Worm (Caenorhabditis elegans) whole organism, L2 larva: ENCODE measurements around the gene F46B6.2.

ENCODE experiments used
- alr-1 ChIP-seq: fragments of 150-350 bp; optimal IDR thresholded peaks from 2 replicates; lab custom pipeline; 2014; ENCODE audit warnings: missing biosample characterization, missing genetic modification characterization
- ama-1 ChIP-seq: fragments of 150-350 bp; optimal IDR thresholded peaks from 2 replicates; lab custom pipeline; 2018; ENCODE audit warnings: inconsistent platforms
- lin-13 ChIP-seq: fragments of 150-350 bp; optimal IDR thresholded peaks from 2 replicates; lab custom pipeline; 2014; ENCODE audit warnings: missing biosample characterization, missing genetic modification reagents, missing genetic modification characterization
- mdl-1 ChIP-seq, 2 experiments: fragments of 150-350 bp in 1 of 2; sonication (generic microtip) in 1 of 2; optimal IDR thresholded peaks; 2 replicates each; lab custom pipeline; 2017; ENCODE audit warnings: missing biosample characterization in 2 of 2, missing genetic modification characterization in 2 of 2
- nhr-11 ChIP-seq: fragments of 150-350 bp; optimal IDR thresholded peaks from 2 replicates; lab custom pipeline; 2014; ENCODE audit warnings: missing biosample characterization, missing genetic modification characterization
- nhr-12 ChIP-seq: fragments of 150-350 bp; optimal IDR thresholded peaks from 2 replicates; lab custom pipeline; 2014; ENCODE audit warnings: missing biosample characterization, missing genetic modification characterization
- nhr-23 ChIP-seq: fragments of 150-350 bp; optimal IDR thresholded peaks from 2 replicates; lab custom pipeline; 2014; ENCODE audit warnings: missing biosample characterization, missing genetic modification reagents, missing genetic modification characterization
- nhr-237 ChIP-seq: fragments of 150-350 bp; optimal IDR thresholded peaks from 2 replicates; lab custom pipeline; 2014; ENCODE audit warnings: missing biosample characterization, missing genetic modification characterization
- nhr-25 ChIP-seq: fragments of 150-350 bp; sonication (generic microtip); optimal IDR thresholded peaks from 3 replicates; lab custom pipeline; 2014; ENCODE audit warnings: missing biosample characterization, missing genetic modification characterization
- peb-1 ChIP-seq: fragments of 150-350 bp; optimal IDR thresholded peaks from 2 replicates; lab custom pipeline; 2014; ENCODE audit warnings: missing biosample characterization, missing genetic modification characterization
- skn-1 ChIP-seq: sonication (generic microtip); optimal IDR thresholded peaks from 2 replicates; lab custom pipeline; 2017; ENCODE audit warnings: missing biosample characterization, missing genetic modification characterization
- snpc-4 ChIP-seq: fragments of 150-350 bp; optimal IDR thresholded peaks from 2 replicates; lab custom pipeline; 2014; ENCODE audit warnings: missing biosample characterization, missing genetic modification characterization
- zag-1 ChIP-seq: fragments of 150-350 bp; optimal IDR thresholded peaks from 2 replicates; lab custom pipeline; 2014; ENCODE audit warnings: missing biosample characterization, missing genetic modification characterization
- ztf-11 ChIP-seq: sonication (generic microtip); optimal IDR thresholded peaks from 2 replicates; lab custom pipeline; 2017; ENCODE audit warnings: missing biosample characterization, missing genetic modification characterization

ce11 chrV:9782969-9783368 is 10.9 kb downstream of the F46B6.2 start, which contains the start of gene F46B6.5:
- TF ChIP-seq nhr-11 (tag; lab: Kevin White, UChicago) (no peak), nhr-12 (tag; lab: Kevin White, UChicago) (no peak), alr-1 (tag; lab: Kevin White, UChicago) (no peak), ama-1 (no peak), snpc-4 (tag; lab: Kevin White, UChicago) (no peak), nhr-237 (no peak), skn-1 (tag; lab: Kevin White, UChicago) (no peak), lin-13 (GFP tag; lab: Kevin White, UChicago) (no peak), zag-1 (no peak), nhr-25 (tag; lab: Kevin White, UChicago) (no peak), ztf-11 (tag; lab: Kevin White, UChicago) (no peak), nhr-23 (tag; lab: Kevin White, UChicago) (no peak), mdl-1 (tag; optimal IDR thresholded peaks at IDR 0.05; lab: Kevin White, UChicago) (no peak), peb-1 (tag; lab: Kevin White, UChicago) (no peak)
